Fruit fly (Drosophila melanogaster): ENCODE results near the gene CG6041.

DNA sequence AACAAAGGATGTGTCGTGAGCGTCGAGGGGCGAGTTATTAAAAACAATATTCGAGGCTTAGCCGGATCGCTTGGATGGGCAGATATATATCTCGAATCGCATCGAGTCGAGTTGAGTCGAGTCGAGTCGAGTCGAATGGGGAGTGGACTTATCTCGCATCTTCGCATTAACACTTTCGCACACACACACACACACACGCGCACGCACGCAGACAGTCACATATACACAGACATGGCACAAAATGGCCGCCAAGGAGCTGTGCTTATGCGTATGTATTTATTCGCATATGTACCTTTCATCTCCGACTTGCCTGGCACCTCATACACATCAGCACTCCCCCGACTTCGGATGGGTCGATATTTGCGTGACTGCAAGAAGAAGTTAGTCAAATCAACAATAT, 50.0 kb downstream of the CG6041 start:
- TF ChIP-seq Hr4 (GFP tag; optimal IDR thresholded peaks at IDR 0.05) (no peak), fd59A (GFP tag; optimal IDR thresholded peaks at IDR 0.05) (no peak), CG15336 (GFP tag; IDR thresholded peaks at IDR 0.05) (no peak), CG32006 (GFP tag; optimal IDR thresholded peaks at IDR 0.05) (no peak), Smox (GFP tag; optimal IDR thresholded peaks at IDR 0.05) (no peak), CG10669 (GFP tag; optimal IDR thresholded peaks at IDR 0.05) (no peak), Blimp-1 (GFP tag; optimal IDR thresholded peaks at IDR 0.05) (no peak), ss (GFP tag; optimal IDR thresholded peaks at IDR 0.05) (no peak)

Measured in whole organism, prepupa.